Worm (Caenorhabditis elegans) whole organism, L3 larva: ENCODE measurements around the gene H38K22.7.

Source experiments
- ama-1 ChIP-seq: fragments of 150-350 bp; optimal IDR thresholded peaks from 2 replicates; lab custom pipeline; 2018
- elt-1 ChIP-seq: fragments of 150-350 bp; optimal IDR thresholded peaks from 2 replicates; lab custom pipeline; 2014; ENCODE audit warnings: missing biosample characterization, missing genetic modification characterization
- nhr-11 ChIP-seq: fragments of 150-350 bp; optimal IDR thresholded peaks from 2 replicates; lab custom pipeline; 2014; ENCODE audit warnings: missing biosample characterization, missing genetic modification characterization
- nhr-12 ChIP-seq: fragments of 150-350 bp; optimal IDR thresholded peaks from 2 replicates; lab custom pipeline; 2014; ENCODE audit warnings: missing biosample characterization, missing genetic modification characterization
- nhr-77 ChIP-seq: fragments of 150-350 bp; optimal IDR thresholded peaks from 2 replicates; lab custom pipeline; 2014; ENCODE audit warnings: missing biosample characterization, missing genetic modification characterization
- snpc-4 ChIP-seq: fragments of 150-350 bp; optimal IDR thresholded peaks from 2 replicates; lab custom pipeline; 2014; ENCODE audit warnings: missing biosample characterization, missing genetic modification characterization
- ztf-11 ChIP-seq: fragments of 150-350 bp; optimal IDR thresholded peaks from 2 replicates; lab custom pipeline; 2014; ENCODE audit warnings: missing biosample characterization, missing genetic modification characterization

- no peak for TF ChIP-seq nhr-11 (tag; lab: Kevin White, UChicago)
- no peak for TF ChIP-seq ztf-11
- no peak for TF ChIP-seq nhr-77 (tag; lab: Kevin White, UChicago)
- no peak for TF ChIP-seq snpc-4
- no peak for TF ChIP-seq nhr-12 (tag; lab: Kevin White, UChicago)
- TF ChIP-seq ama-1, result no peak
- no peak for TF ChIP-seq elt-1 (tag; lab: Kevin White, UChicago)
Observed at ce11 chrIII:4364974-4365373, 43.5 kb downstream of the H38K22.7 start, which contains the start of gene ckb-1.
